Worm (Caenorhabditis elegans) whole organism, late embryonic: Measurements from ENCODE around the gene jac-1.

ENCODE experiments used
- C08G9.2 ChIP-seq: sonication (generic microtip); optimal IDR thresholded peaks from 2 replicates; lab custom pipeline; 2016; ENCODE audit warnings: mild to moderate bottlenecking, missing genetic modification characterization, moderate library complexity, missing compliant biosample characterization
- K02D7.2 ChIP-seq: sonication (generic microtip); optimal IDR thresholded peaks from 2 replicates; lab custom pipeline; 2017; ENCODE audit warnings: mild to moderate bottlenecking, missing genetic modification characterization, missing compliant biosample characterization
- T23F11.4 ChIP-seq: fragments of 200-800 bp; sonication (Bioruptor generic); optimal IDR thresholded peaks from 2 replicates; lab custom pipeline; 2018; ENCODE audit warnings: mild to moderate bottlenecking, missing genetic modification characterization, missing compliant biosample characterization
- Y22D7AL.16 ChIP-seq: sonication (generic microtip); optimal IDR thresholded peaks from 2 replicates; lab custom pipeline; 2016; ENCODE audit warnings: missing genetic modification characterization, missing compliant biosample characterization
- ama-1 ChIP-seq: fragments of 150-350 bp; optimal IDR thresholded peaks from 2 replicates; lab custom pipeline; 2014
- ceh-19 ChIP-seq: fragments of 200-800 bp; sonication (Bioruptor generic); optimal IDR thresholded peaks from 2 replicates; lab custom pipeline; 2018; ENCODE audit warnings: mild to moderate bottlenecking, missing genetic modification characterization, missing compliant biosample characterization
- ceh-2 ChIP-seq: sonication (generic microtip); optimal IDR thresholded peaks from 2 replicates; lab custom pipeline; 2016; ENCODE audit warnings: missing genotype, missing genetic modification characterization, missing compliant biosample characterization
- ceh-22 ChIP-seq: sonication (generic microtip); optimal IDR thresholded peaks from 2 replicates; lab custom pipeline; 2017; ENCODE audit warnings: missing biosample characterization, missing genetic modification characterization
- ceh-24 ChIP-seq: sonication (generic microtip); optimal IDR thresholded peaks from 2 replicates; lab custom pipeline; 2016; ENCODE audit warnings: mild to moderate bottlenecking, missing genetic modification characterization, missing compliant biosample characterization
- ceh-30 ChIP-seq: fragments of 150-350 bp; optimal IDR thresholded peaks from 2 replicates; lab custom pipeline; 2014; ENCODE audit warnings: missing biosample characterization, missing genetic modification characterization
- ceh-31 ChIP-seq: sonication (generic microtip); optimal IDR thresholded peaks from 2 replicates; lab custom pipeline; 2016; ENCODE audit warnings: missing genetic modification characterization, missing compliant biosample characterization
- ceh-45 ChIP-seq: fragments of 200-800 bp; sonication (Bioruptor generic); IDR thresholded peaks from 2 replicates; pipeline ENCODE4 v1.3.6; 2022; ENCODE audit warnings: missing genetic modification reagents, missing genetic modification characterization, missing compliant biosample characterization
- ceh-9 ChIP-seq: sonication (generic microtip); optimal IDR thresholded peaks from 2 replicates; lab custom pipeline; 2016; ENCODE audit warnings: mild to moderate bottlenecking, missing genetic modification characterization, inconsistent platforms, missing compliant biosample characterization
- che-1 ChIP-seq: sonication (generic microtip); optimal IDR thresholded peaks from 2 replicates; lab custom pipeline; 2016; ENCODE audit warnings: mild to moderate bottlenecking, missing genetic modification characterization, missing compliant biosample characterization
- dve-1 ChIP-seq: sonication (generic microtip); optimal IDR thresholded peaks from 2 replicates; lab custom pipeline; 2017; ENCODE audit warnings: antibody characterized with exemption, mild to moderate bottlenecking, missing genetic modification characterization, missing compliant biosample characterization
- elt-2 ChIP-seq: sonication (generic microtip); optimal IDR thresholded peaks from 2 replicates; lab custom pipeline; 2016; ENCODE audit warnings: missing genetic modification reagents, missing genetic modification characterization, missing compliant biosample characterization
- elt-4 ChIP-seq: sonication (generic microtip); optimal IDR thresholded peaks from 2 replicates; lab custom pipeline; 2016; ENCODE audit warnings: missing genetic modification characterization, missing compliant biosample characterization
- eyg-1 ChIP-seq: sonication (generic microtip); optimal IDR thresholded peaks from 2 replicates; lab custom pipeline; 2016; ENCODE audit warnings: missing genotype, missing genetic modification characterization, missing compliant biosample characterization
- fkh-10 ChIP-seq: fragments of 150-350 bp; optimal IDR thresholded peaks from 2 replicates; lab custom pipeline; 2014; ENCODE audit warnings: missing biosample characterization, missing genetic modification reagents, missing genetic modification characterization
- hlh-15 ChIP-seq: sonication (generic microtip); optimal IDR thresholded peaks from 2 replicates; lab custom pipeline; 2016; ENCODE audit warnings: missing genetic modification characterization, missing compliant biosample characterization
- hlh-30 ChIP-seq: sonication (generic microtip); optimal IDR thresholded peaks from 2 replicates; lab custom pipeline; 2017; ENCODE audit warnings: antibody characterized with exemption, missing genetic modification characterization, missing compliant biosample characterization; ENCODE audit not compliant: insufficient read depth
- hlh-6 ChIP-seq: sonication (generic microtip); optimal IDR thresholded peaks from 2 replicates; lab custom pipeline; 2016; ENCODE audit warnings: missing genotype, missing genetic modification characterization, missing compliant biosample characterization
- hlh-8 ChIP-seq: sonication (generic microtip); optimal IDR thresholded peaks from 2 replicates; lab custom pipeline; 2016; ENCODE audit warnings: missing genotype, missing genetic modification characterization, missing compliant biosample characterization
- lin-11 ChIP-seq: fragments of 200-800 bp; sonication (Bioruptor generic); optimal IDR thresholded peaks from 2 replicates; lab custom pipeline; 2018; ENCODE audit warnings: mild to moderate bottlenecking, missing genetic modification characterization, missing compliant biosample characterization
- mec-3 ChIP-seq: sonication (generic microtip); optimal IDR thresholded peaks from 2 replicates; lab custom pipeline; 2016; ENCODE audit warnings: borderline replicate concordance, missing genetic modification characterization, missing compliant biosample characterization
- nfya-1 ChIP-seq: sonication (generic microtip); optimal IDR thresholded peaks from 2 replicates; lab custom pipeline; 2017; ENCODE audit warnings: missing genetic modification characterization, mild to moderate bottlenecking, missing compliant biosample characterization, antibody characterized with exemption, moderate library complexity
- nhr-11 ChIP-seq: fragments of 150-350 bp; optimal IDR thresholded peaks from 2 replicates; lab custom pipeline; 2014; ENCODE audit warnings: missing biosample characterization, missing genetic modification characterization
- nhr-232 ChIP-seq: sonication (generic microtip); optimal IDR thresholded peaks from 2 replicates; lab custom pipeline; 2016; ENCODE audit warnings: missing genetic modification characterization, missing compliant biosample characterization
- pag-3 ChIP-seq: sonication (generic microtip); optimal IDR thresholded peaks from 2 replicates; lab custom pipeline; 2016; ENCODE audit warnings: missing compliant biosample characterization, missing genetic modification characterization, borderline replicate concordance
- pha-2 ChIP-seq: sonication (generic microtip); optimal IDR thresholded peaks from 2 replicates; lab custom pipeline; 2017; ENCODE audit warnings: mild to moderate bottlenecking, missing genetic modification characterization, missing compliant biosample characterization
- pqm-1 ChIP-seq: sonication (generic microtip); optimal IDR thresholded peaks from 2 replicates; lab custom pipeline; 2016; ENCODE audit warnings: missing genetic modification characterization, missing compliant biosample characterization
- rnt-1 ChIP-seq: sonication (generic microtip); optimal IDR thresholded peaks from 2 replicates; lab custom pipeline; 2016; ENCODE audit warnings: missing genetic modification characterization, missing compliant biosample characterization
- sox-2 ChIP-seq: fragments of 200-800 bp; sonication (Bioruptor generic); IDR thresholded peaks from 2 replicates; pipeline ENCODE4 v1.3.6; 2022; ENCODE audit warnings: missing genetic modification reagents, missing genetic modification characterization, missing compliant biosample characterization
- sox-4 ChIP-seq: sonication (generic microtip); optimal IDR thresholded peaks from 2 replicates; lab custom pipeline; 2017; ENCODE audit warnings: mild to moderate bottlenecking, missing genetic modification characterization, inconsistent platforms, missing compliant biosample characterization
- syd-9 ChIP-seq: sonication (generic microtip); optimal IDR thresholded peaks from 2 replicates; lab custom pipeline; 2016; ENCODE audit warnings: mild to moderate bottlenecking, missing genetic modification characterization, moderate library complexity, missing compliant biosample characterization
- tbx-2 ChIP-seq: sonication (generic microtip); optimal IDR thresholded peaks from 2 replicates; lab custom pipeline; 2016; ENCODE audit warnings: missing genetic modification characterization, missing compliant biosample characterization
- tbx-7 ChIP-seq: sonication (generic microtip); optimal IDR thresholded peaks from 2 replicates; lab custom pipeline; 2016; ENCODE audit warnings: missing genotype, missing genetic modification characterization, missing compliant biosample characterization
- ttx-3 ChIP-seq: sonication (generic microtip); optimal IDR thresholded peaks from 2 replicates; lab custom pipeline; 2016; ENCODE audit warnings: missing genetic modification reagents, missing genetic modification characterization, missing compliant biosample characterization
- ztf-16 ChIP-seq: sonication (generic microtip); optimal IDR thresholded peaks from 2 replicates; lab custom pipeline; 2017; ENCODE audit warnings: missing genetic modification characterization, missing compliant biosample characterization

Gene jac-1

ce11 chrIV:16005472-16005871 is 21.2 kb downstream of the jac-1 start:
- TF ChIP-seq syd-9 (tag; lab: Kevin White, UChicago), result no peak
- TF ChIP-seq ceh-2 (tag; lab: Kevin White, UChicago), result no peak
- TF ChIP-seq ceh-24 (tag; lab: Kevin White, UChicago), result no peak
- TF ChIP-seq eyg-1 (tag; lab: Kevin White, UChicago), result no peak
- no peak for TF ChIP-seq elt-4 (tag; lab: Kevin White, UChicago)
- TF ChIP-seq sox-4 (tag; lab: Kevin White, UChicago), result no peak
- TF ChIP-seq rnt-1 (tag; lab: Kevin White, UChicago), result no peak
- no peak for TF ChIP-seq pha-2 (tag; lab: Kevin White, UChicago)
- no peak for TF ChIP-seq hlh-15
- no peak for TF ChIP-seq T23F11.4 (GFP tag; lab: Kevin White, UChicago)
- no peak for TF ChIP-seq ceh-19
- no peak for TF ChIP-seq hlh-30 (tag; lab: Kevin White, UChicago)
- TF ChIP-seq ceh-9, result no peak
- no peak for TF ChIP-seq che-1 (tag; lab: Kevin White, UChicago)
- TF ChIP-seq hlh-8 (tag; lab: Kevin White, UChicago), result no peak
- TF ChIP-seq tbx-7 (tag; lab: Kevin White, UChicago), result no peak
- no peak for TF ChIP-seq mec-3 (tag; lab: Kevin White, UChicago)
- no peak for TF ChIP-seq ceh-31 (tag; lab: Kevin White, UChicago)
- no peak for TF ChIP-seq K02D7.2 (tag; lab: Kevin White, UChicago)
- TF ChIP-seq nhr-232, result no peak

ce11 chrIV:16001058-16001457 is 25.6 kb downstream of the jac-1 start:
- no peak for TF ChIP-seq eyg-1 (tag; lab: Kevin White, UChicago)
- TF ChIP-seq Y22D7AL.16, result no peak
- TF ChIP-seq hlh-6 (tag; lab: Kevin White, UChicago), result no peak
- no peak for TF ChIP-seq ceh-22 (tag; lab: Kevin White, UChicago)
- no peak for TF ChIP-seq ceh-31 (tag; lab: Kevin White, UChicago)
- no peak for TF ChIP-seq lin-11 (tag; lab: Kevin White, UChicago)
- TF ChIP-seq sox-2 (GFP tag; lab: Robert Waterston, UW), result no peak
- TF ChIP-seq ceh-30 (tag; lab: Kevin White, UChicago), result no peak
- TF ChIP-seq che-1 (tag; lab: Kevin White, UChicago), result no peak
- TF ChIP-seq nfya-1 (tag; lab: Kevin White, UChicago), result no peak
- no peak for TF ChIP-seq sox-4 (tag; lab: Kevin White, UChicago)
- TF ChIP-seq nhr-232, result no peak
- no peak for TF ChIP-seq pag-3
- no peak for TF ChIP-seq elt-2 (tag; lab: Kevin White, UChicago)
- TF ChIP-seq ztf-16 (tag; lab: Kevin White, UChicago), result no peak
- no peak for TF ChIP-seq nhr-11 (tag; lab: Kevin White, UChicago)
- no peak for TF ChIP-seq ama-1
- TF ChIP-seq, all 69 proteins: peak for 0

ce11 chrIV:15999692-16000091 is 27.0 kb downstream of the jac-1 start:
- TF ChIP-seq che-1 (tag; lab: Kevin White, UChicago) (no peak), ceh-45 (GFP tag; lab: Robert Waterston, UW) (no peak), pqm-1 (no peak), ttx-3 (no peak), hlh-8 (tag; lab: Kevin White, UChicago) (no peak), syd-9 (tag; lab: Kevin White, UChicago) (no peak), ceh-30 (tag; lab: Kevin White, UChicago) (no peak), dve-1 (tag; lab: Kevin White, UChicago) (no peak), tbx-2 (no peak), hlh-6 (tag; lab: Kevin White, UChicago) (no peak), fkh-10 (GFP tag; lab: Kevin White, UChicago) (no peak), C08G9.2 (tag; lab: Kevin White, UChicago) (no peak)
